Worm (Caenorhabditis elegans) whole organism, L4/young adult: Measurements from ENCODE around the gene F35E12.9.

ENCODE experiments used
- W03F9.2 ChIP-seq: fragments of 150-350 bp; optimal IDR thresholded peaks from 2 replicates; lab custom pipeline; 2014; ENCODE audit warnings: missing biosample characterization, missing genetic modification characterization
- dao-5 ChIP-seq: sonication (generic microtip); optimal IDR thresholded peaks from 2 replicates; lab custom pipeline; 2016; ENCODE audit warnings: missing genotype, missing genetic modification characterization, moderate library complexity, missing compliant biosample characterization

DNA sequence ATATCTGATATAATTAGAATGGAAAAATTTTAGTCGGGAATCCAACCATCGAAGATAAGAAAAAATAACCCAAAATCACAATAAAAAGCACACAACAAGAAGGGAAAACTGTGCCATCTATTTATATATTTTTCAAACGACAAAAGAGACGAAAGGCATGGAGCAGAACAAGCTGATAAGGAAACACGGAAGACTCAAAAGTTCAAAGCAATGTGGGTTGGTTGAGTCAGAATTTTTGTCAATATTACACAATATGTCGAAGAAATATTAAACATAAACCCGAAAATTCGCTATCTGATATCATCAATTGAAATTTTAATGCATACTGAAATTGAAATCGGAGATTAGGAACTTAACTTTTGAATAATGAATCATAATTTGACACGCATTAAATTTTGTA lies at the start of gene F35E12.9:
- TF ChIP-seq dao-5 (tag; lab: Kevin White, UChicago), result no peak
- no peak for TF ChIP-seq W03F9.2
